Worm (Caenorhabditis elegans): ENCODE data around the gene F22B5.10.

DNA sequence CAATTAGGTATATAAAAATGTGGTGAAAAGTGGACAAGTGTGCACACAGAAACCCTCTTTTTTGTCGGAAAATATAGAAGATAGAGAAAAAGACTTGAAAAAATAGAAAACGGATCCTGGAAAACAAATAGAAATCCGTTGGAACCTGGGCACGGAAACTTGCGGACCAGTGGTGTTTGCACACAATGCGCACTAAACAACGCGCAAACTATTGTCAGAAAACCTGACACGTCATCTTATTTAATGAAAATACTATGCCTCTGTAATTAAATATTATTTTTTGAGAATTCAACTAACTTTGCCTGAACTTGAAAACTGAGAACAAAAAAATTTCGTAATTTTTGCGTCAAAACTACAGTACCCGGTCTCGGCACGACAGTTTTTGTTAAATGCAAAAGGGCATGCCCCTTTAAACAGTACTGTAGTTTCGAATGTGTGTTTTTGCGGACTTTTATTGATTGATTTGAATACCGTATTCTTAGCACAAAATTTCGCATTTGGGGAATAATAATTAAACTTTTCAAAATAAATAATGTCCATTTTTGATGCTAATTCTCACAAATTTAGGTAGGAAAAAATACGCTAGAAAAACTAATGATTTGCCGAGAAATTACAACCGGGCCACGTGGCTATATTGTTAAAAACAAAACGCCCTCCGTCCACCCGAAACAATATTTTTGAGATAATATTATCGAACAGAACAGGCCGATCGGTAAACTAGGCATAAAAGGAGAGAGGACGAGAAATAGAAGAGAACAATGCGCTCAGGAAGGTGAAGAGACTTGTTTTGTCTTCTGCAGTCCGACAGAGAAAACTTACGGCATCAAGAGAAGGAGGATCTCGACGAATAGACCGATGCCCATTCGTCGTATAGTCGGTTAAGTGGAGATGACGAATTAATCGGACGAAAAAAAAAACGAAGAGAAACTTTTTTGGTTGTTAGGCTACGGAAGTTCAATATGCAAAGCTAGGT lies 37.7 kb upstream of the F22B5.10 start:
- no peak for TF ChIP-seq fos-1 (tag; optimal IDR thresholded peaks at IDR 0.05)
- no peak for TF ChIP-seq sem-4 (tag; optimal IDR thresholded peaks at IDR 0.05)
- no peak for TF ChIP-seq ama-1 (optimal IDR thresholded peaks at IDR 0.05)
- TF ChIP-seq ztf-11 (tag; optimal IDR thresholded peaks at IDR 0.05): no peak
- TF ChIP-seq ztf-4 (tag; optimal IDR thresholded peaks at IDR 0.05): no peak
- TF ChIP-seq nhr-11 (tag; optimal IDR thresholded peaks at IDR 0.05): no peak
- TF ChIP-seq nhr-129 (tag; optimal IDR thresholded peaks at IDR 0.05): peak; percentile 37
- no peak for TF ChIP-seq nhr-12 (tag; optimal IDR thresholded peaks at IDR 0.05)
- TF ChIP-seq aly-2 (tag; optimal IDR thresholded peaks at IDR 0.05): no peak
- TF ChIP-seq nhr-25 (tag; optimal IDR thresholded peaks at IDR 0.05): no peak
- no peak for TF ChIP-seq ceh-16 (tag; optimal IDR thresholded peaks at IDR 0.05)
- no peak for TF ChIP-seq F13H6.1 (tag; optimal IDR thresholded peaks at IDR 0.05)
- TF ChIP-seq gmeb-1 (tag; optimal IDR thresholded peaks at IDR 0.05): no peak
- no peak for TF ChIP-seq ZK546.5 (tag; optimal IDR thresholded peaks at IDR 0.05)

All from whole organism, L2 larva.